Worm (Caenorhabditis elegans): ENCODE results near the gene srx-80.

srx-80 gene

ce11 chrV:11585122-11585521 is 8.4 kb upstream of the srx-80 start:
- TF ChIP-seq W03F9.2 (tag; optimal IDR thresholded peaks at IDR 0.05) (no peak), dao-5 (tag; optimal IDR thresholded peaks at IDR 0.05) (no peak), him-1 (tag; optimal IDR thresholded peaks at IDR 0.05) (no peak)

- TF ChIP-seq him-1 (tag; optimal IDR thresholded peaks at IDR 0.05) (no peak), dao-5 (tag; optimal IDR thresholded peaks at IDR 0.05) (no peak), W03F9.2 (tag; optimal IDR thresholded peaks at IDR 0.05) (no peak)
Measured at ce11 chrV:11589433-11589832, 4.1 kb upstream of the srx-80 start, which contains the start of gene srx-82. Gene srx-82, plus strand, starts transcription at chrV:11589733.

- no peak for TF ChIP-seq W03F9.2 (tag; optimal IDR thresholded peaks at IDR 0.05)
- TF ChIP-seq him-1 (tag; optimal IDR thresholded peaks at IDR 0.05): no peak
- TF ChIP-seq dao-5 (tag; optimal IDR thresholded peaks at IDR 0.05): no peak
Measured at ce11 chrV:11593888-11594287, 361 bp downstream of the srx-80 start.

DNA sequence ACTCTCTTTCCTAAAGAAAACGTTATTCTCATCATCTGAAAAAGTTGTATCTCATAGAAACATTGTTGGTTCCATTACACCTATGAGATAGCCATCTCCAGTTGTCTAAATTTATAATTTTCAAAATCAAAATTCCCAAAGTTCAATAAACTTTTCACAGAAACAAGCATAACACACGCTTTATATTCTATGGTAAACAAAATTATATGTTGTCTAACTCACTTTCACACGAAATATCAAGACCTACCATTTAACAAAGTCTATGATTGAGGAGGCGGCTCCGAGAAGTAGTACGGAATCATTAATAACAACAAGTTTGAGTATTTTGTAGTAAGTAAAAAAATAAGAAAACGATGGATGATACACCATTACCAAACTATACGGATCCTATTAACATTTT is 5.3 kb downstream of the srx-80 start, which contains the start of gene srx-84:
TSS of gene srx-84 (plus strand) at position 301 of the 400 bp plus-strand sequence.
- TF ChIP-seq W03F9.2 (tag; optimal IDR thresholded peaks at IDR 0.05) (no peak), him-1 (tag; optimal IDR thresholded peaks at IDR 0.05) (no peak), dao-5 (tag; optimal IDR thresholded peaks at IDR 0.05) (no peak)

DNA sequence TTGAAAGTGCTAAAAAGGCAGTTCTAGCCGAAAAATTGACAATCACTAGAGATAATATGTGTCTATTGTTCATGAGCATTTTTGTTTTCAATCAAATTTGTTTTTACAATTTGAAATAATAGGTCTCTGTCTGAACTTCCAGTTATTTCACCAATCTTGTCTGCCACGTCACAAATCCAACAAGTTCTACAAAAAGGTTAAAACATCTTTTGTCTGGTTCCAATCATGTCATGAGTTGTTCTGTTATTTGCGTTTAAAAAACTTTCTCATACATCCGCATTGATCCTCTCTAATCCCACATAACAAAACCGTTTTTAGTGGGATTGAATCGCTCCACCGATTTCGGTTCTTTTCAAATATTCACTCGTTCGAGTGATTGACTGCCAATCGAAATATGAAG is 7.3 kb downstream of the srx-80 start, which contains the start of gene F35B12.9:
TSS of gene F35B12.9 (plus strand) at position 372 of the 400 bp plus-strand sequence.
- no peak for TF ChIP-seq W03F9.2 (tag; optimal IDR thresholded peaks at IDR 0.05)
- no peak for TF ChIP-seq dao-5 (tag; optimal IDR thresholded peaks at IDR 0.05)
- TF ChIP-seq him-1 (tag; optimal IDR thresholded peaks at IDR 0.05): no peak

DNA sequence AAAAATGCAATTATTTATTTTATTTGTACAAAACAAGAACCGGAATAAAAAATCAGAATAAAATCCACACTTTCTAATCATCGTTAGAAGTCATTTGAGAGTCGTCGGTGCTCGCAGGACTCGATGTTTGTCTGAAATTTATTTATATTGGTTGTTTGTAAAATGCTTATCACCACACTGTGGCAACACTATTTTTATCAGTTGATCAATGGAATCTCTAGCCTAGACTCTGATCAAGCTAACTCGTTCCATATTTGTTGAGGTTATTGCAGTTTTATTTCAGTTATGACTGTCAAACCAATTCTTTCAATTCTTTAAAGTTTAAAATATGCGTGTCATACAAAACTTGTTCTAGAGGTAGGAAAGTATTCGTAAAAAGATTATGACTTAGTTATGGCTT is 11.0 kb downstream of the srx-80 start, which contains the start of gene dhs-20:
TSS of gene dhs-20 (minus strand) at position 80 of the 400 bp plus-strand sequence.
- TF ChIP-seq W03F9.2 (tag; optimal IDR thresholded peaks at IDR 0.05) (no peak), him-1 (tag; optimal IDR thresholded peaks at IDR 0.05) (no peak), dao-5 (tag; optimal IDR thresholded peaks at IDR 0.05) (no peak)

DNA sequence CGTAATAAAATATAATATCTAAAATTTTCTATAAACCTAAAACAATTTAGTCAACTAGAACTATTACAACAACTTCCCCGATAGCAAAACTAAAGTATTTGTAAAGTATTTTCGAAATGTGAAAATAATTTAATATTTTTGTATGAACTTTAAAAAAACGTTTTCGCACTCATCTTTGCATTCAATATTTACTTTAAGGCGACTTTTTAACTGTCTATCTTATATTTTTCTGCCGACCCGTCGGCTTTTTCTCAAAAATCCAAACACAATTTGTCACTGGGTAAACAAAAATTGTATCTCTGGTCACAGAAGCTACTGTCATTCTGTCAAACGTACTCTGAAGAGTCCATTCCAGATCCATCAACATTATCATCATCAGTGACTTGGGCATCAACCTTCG is 11.7 kb downstream of the srx-80 start:
- TF ChIP-seq him-1 (tag; optimal IDR thresholded peaks at IDR 0.05) (no peak), W03F9.2 (tag; optimal IDR thresholded peaks at IDR 0.05) (no peak), dao-5 (tag; optimal IDR thresholded peaks at IDR 0.05) (no peak)

- TF ChIP-seq W03F9.2 (tag; optimal IDR thresholded peaks at IDR 0.05) (no peak), dao-5 (tag; optimal IDR thresholded peaks at IDR 0.05) (no peak), him-1 (tag; optimal IDR thresholded peaks at IDR 0.05) (no peak)
Measured at ce11 chrV:11606424-11606823, 12.9 kb downstream of the srx-80 start, which contains the start of gene idpp-16. Gene idpp-16, minus strand, starts transcription at chrV:11606524.

DNA sequence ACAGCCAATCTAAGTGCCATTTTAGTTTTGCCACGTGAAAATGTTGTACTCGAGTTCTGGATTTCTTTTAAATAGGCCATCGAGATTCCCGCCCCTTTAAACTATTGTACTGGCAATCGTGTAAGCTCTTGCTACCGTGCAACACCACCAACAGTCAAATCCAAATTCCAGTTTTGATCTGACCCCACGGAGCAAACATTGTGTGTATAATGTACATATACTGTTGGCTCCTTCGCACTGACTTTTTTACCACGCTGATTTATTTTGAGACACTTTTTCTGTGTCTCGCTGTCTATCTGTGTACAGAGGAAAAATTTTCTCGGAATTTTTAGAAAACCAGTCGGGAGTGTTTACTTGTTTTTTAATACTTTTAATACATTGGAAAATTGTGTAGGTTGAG is 16.5 kb downstream of the srx-80 start, which contains the start of gene piit-1:
TSS of gene piit-1 (minus strand) at position 101 of the 400 bp plus-strand sequence.
- TF ChIP-seq dao-5 (tag; optimal IDR thresholded peaks at IDR 0.05) (no peak), W03F9.2 (tag; optimal IDR thresholded peaks at IDR 0.05) (no peak), him-1 (tag; optimal IDR thresholded peaks at IDR 0.05) (no peak)

ce11 chrV:11610481-11610880 is 17.0 kb downstream of the srx-80 start, which contains the start of gene sas-5:
Gene sas-5, plus strand, starts transcription at chrV:11610737.
- TF ChIP-seq him-1 (tag; optimal IDR thresholded peaks at IDR 0.05) (no peak), W03F9.2 (tag; optimal IDR thresholded peaks at IDR 0.05) (peak; percentile 34)

ce11 chrV:11613007-11613406 is 19.5 kb downstream of the srx-80 start, which contains the start of gene tag-290:
Gene tag-290, plus strand, starts transcription at chrV:11613307.
- no peak for TF ChIP-seq him-1 (tag; optimal IDR thresholded peaks at IDR 0.05)
- no peak for TF ChIP-seq dao-5 (tag; optimal IDR thresholded peaks at IDR 0.05)
- TF ChIP-seq W03F9.2 (tag; optimal IDR thresholded peaks at IDR 0.05): no peak

DNA sequence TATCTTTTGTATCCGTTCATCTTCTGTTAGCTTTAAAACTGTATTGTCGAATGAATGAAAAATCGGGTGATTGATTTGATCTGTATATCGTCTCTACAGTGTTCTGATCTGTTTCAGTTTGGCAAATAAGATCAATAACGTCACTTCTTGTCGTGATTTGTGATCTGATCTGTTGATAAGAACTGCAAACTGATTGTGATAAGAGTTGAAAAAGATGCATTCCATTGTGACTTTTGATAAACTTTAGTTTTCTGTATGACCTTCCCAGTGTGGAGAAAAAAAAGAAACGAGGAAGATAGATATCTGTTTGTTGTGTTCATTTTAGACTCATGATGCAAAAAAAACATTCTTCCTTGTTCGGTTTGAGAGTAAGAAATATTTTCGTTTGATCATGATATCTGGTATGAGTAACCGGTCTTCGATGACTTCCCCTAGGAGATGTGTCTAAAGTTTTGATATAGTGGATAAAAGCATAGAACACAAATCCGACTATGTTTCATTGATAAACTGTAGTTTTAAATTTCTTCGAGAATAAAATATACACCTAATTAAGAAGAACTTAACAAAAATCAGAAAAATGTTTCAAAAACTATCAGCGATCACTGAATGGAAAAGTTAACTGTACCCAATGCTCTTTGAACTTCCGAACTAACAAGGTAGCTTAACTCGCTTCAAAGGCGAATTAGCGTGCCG is 21.4 kb downstream of the srx-80 start:
- no peak for TF ChIP-seq dao-5 (tag; optimal IDR thresholded peaks at IDR 0.05)

DNA sequence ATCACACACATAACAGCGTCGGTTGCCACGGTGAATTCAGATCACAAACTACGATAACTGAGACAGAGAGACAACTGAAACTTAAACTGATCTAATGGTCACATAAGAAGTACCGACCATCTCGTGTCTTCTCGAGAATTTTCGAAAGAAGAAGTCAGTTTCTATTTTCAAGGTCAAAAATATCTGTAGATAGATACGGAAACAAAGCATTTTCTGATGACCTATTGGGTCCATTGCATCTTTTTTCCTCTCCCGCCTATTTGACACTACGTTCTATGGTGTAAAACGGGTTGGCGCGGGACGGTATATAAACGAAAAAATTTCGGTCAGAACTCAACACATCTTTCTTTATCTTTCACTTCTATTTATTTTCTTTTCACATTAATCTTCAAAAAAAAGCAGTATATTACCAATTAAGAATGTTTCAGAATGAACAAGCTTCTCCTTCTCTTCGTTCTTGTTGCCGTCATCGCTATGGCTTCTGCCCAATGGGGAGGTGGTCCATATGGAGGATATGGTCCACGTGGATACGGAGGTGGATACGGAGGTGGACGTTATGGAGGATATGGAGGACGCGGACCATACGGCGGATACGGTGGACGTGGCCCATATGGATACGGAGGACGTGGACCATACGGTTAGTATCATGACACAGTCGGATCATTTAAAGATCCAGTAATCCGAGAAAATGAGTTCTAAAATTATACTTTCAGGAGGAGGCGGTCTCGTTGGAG is 22.6 kb downstream of the srx-80 start, which contains the start of gene nlp-24:
TSS of gene nlp-24 (plus strand) at position 429 of the 734 bp plus-strand sequence.
- TF ChIP-seq W03F9.2 (tag; optimal IDR thresholded peaks at IDR 0.05): no peak
- no peak for TF ChIP-seq him-1 (tag; optimal IDR thresholded peaks at IDR 0.05)
- TF ChIP-seq dao-5 (tag; optimal IDR thresholded peaks at IDR 0.05): no peak

ce11 chrV:11616813-11617212 is 23.3 kb downstream of the srx-80 start:
- TF ChIP-seq W03F9.2 (tag; optimal IDR thresholded peaks at IDR 0.05): no peak
- TF ChIP-seq dao-5 (tag; optimal IDR thresholded peaks at IDR 0.05): no peak
- no peak for TF ChIP-seq him-1 (tag; optimal IDR thresholded peaks at IDR 0.05)
